Worm (Caenorhabditis elegans) whole organism, early embryonic: ENCODE measurements around the gene dab-1.

ENCODE experiments used
- B0310.2 ChIP-seq: sonication (generic microtip); optimal IDR thresholded peaks from 2 replicates; lab custom pipeline; 2016; ENCODE audit warnings: mild to moderate bottlenecking, missing genetic modification characterization, missing compliant biosample characterization
- ama-1 ChIP-seq: fragments of 150-350 bp; optimal IDR thresholded peaks from 2 replicates; lab custom pipeline; 2014
- ets-7 ChIP-seq: sonication (generic microtip); optimal IDR thresholded peaks from 2 replicates; lab custom pipeline; 2016; ENCODE audit warnings: missing genotype, missing genetic modification characterization, missing compliant biosample characterization
- flt-1 ChIP-seq: fragments of 200-800 bp; sonication (Bioruptor generic); IDR thresholded peaks from 2 replicates; pipeline ENCODE4 v1.3.6; 2022; ENCODE audit warnings: missing genetic modification characterization, missing compliant biosample characterization
- hmbx-1 ChIP-seq: sonication (generic microtip); optimal IDR thresholded peaks from 2 replicates; lab custom pipeline; 2016; ENCODE audit warnings: mild to moderate bottlenecking, missing genetic modification characterization, missing compliant biosample characterization
- hmg-4 ChIP-seq: fragments of 200-800 bp; sonication (Bioruptor generic); optimal IDR thresholded peaks from 2 replicates; lab custom pipeline; 2018; ENCODE audit warnings: mild to moderate bottlenecking, missing genetic modification characterization, missing compliant biosample characterization
- pes-1 ChIP-seq: fragments of 200-800 bp; sonication (Bioruptor generic); IDR thresholded peaks from 2 replicates; pipeline ENCODE4 v1.3.6; 2022; ENCODE audit warnings: missing genetic modification reagents, missing genetic modification characterization, missing compliant biosample characterization
- tbx-11 ChIP-seq: fragments of 200-800 bp; sonication (Bioruptor generic); IDR thresholded peaks from 2 replicates; pipeline ENCODE4 v1.3.6; 2022; ENCODE audit warnings: missing genetic modification characterization, missing compliant biosample characterization

DNA sequence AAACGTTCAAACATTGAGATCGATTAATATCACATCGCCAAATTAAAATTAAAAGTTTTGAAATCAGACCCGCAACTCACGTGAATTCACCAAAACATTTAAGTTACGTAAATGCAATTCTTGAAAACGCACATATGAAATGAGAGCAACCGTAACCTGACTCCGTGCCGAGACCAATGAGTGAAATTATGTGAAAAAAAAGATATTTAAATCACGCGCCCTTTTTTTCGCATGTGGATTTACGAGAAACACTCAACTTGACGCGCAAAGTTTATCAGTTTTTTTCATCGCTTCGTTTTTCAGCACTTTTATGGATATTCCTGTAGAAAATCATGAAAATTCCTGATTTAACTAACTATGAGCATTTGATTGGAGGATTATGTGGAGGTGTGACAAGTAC lies 53.9 kb downstream of the dab-1 start, which contains the start of the genes gei-14 and slc-25A32:
- TF ChIP-seq hmbx-1 (tag; lab: Kevin White, UChicago) = no peak
- no peak for TF ChIP-seq pes-1 (GFP tag; lab: Robert Waterston, UW)
- no peak for TF ChIP-seq tbx-11
- no peak for TF ChIP-seq hmg-4 (GFP tag; lab: Kevin White, UChicago)
- TF ChIP-seq B0310.2 = no peak
- no peak for TF ChIP-seq ets-7
- TF ChIP-seq ama-1 (lab: Kevin White, UChicago) = no peak
- no peak for TF ChIP-seq flt-1 (GFP tag; lab: Robert Waterston, UW)
